Fruit fly (Drosophila melanogaster) whole organism, embryonic: ENCODE measurements around the gene CG5188.

Experiments used
- Abd-B ChIP-seq: fragments of 200-800 bp; sonication (Bioruptor generic); optimal IDR thresholded peaks from 2 replicates; lab custom pipeline; 2018; ENCODE audit warnings: missing biosample characterization, mild to moderate bottlenecking, missing genetic modification characterization, moderate library complexity
- Atf6 ChIP-seq: fragments of 200-800 bp; sonication (Bioruptor generic); IDR thresholded peaks from 2 replicates; pipeline ENCODE4 v1.3.6; 2022; ENCODE audit warnings: missing biosample characterization, missing genetic modification characterization
- B-H1 ChIP-seq: fragments of 200-800 bp; sonication (Bioruptor generic); IDR thresholded peaks from 3 replicates; pipeline ENCODE4 v1.3.6; 2022; ENCODE audit warnings: missing biosample characterization, missing genetic modification characterization
- BtbVII ChIP-seq: fragments of 200-800 bp; sonication (Bioruptor generic); optimal IDR thresholded peaks from 3 replicates; lab custom pipeline; 2017; ENCODE audit warnings: missing biosample characterization, mild to moderate bottlenecking, missing genetic modification characterization
- CG10267 ChIP-seq: fragments of 200-800 bp; sonication (Bioruptor generic); optimal IDR thresholded peaks from 2 replicates; lab custom pipeline; 2018; ENCODE audit warnings: missing biosample characterization, mild to moderate bottlenecking, missing genetic modification characterization, moderate library complexity
- CG10431 ChIP-seq: fragments of 200-800 bp; sonication (Bioruptor generic); optimal IDR thresholded peaks from 3 replicates; lab custom pipeline; 2018; ENCODE audit warnings: missing biosample characterization, mild to moderate bottlenecking, missing genetic modification characterization
- CG1233 ChIP-seq: fragments of 200-800 bp; sonication (Bioruptor generic); optimal IDR thresholded peaks from 4 replicates; lab custom pipeline; 2018; ENCODE audit warnings: missing biosample characterization, mild to moderate bottlenecking, missing genetic modification characterization
- CG15269 ChIP-seq: fragments of 200-800 bp; sonication (Bioruptor generic); optimal IDR thresholded peaks from 2 replicates; lab custom pipeline; 2018; ENCODE audit warnings: missing biosample characterization, mild to moderate bottlenecking, missing genetic modification characterization, moderate library complexity
- CG1603 ChIP-seq: fragments of 200-800 bp; sonication (Bioruptor generic); optimal IDR thresholded peaks from 2 replicates; lab custom pipeline; 2019; ENCODE audit warnings: missing biosample characterization, mild to moderate bottlenecking, missing genetic modification characterization, moderate library complexity
- CG16779 ChIP-seq: fragments of 200-800 bp; sonication (Bioruptor generic); IDR thresholded peaks from 2 replicates; pipeline ENCODE4 v1.3.6; 2022; ENCODE audit warnings: missing biosample characterization, missing genetic modification characterization
- CG16815 ChIP-seq: fragments of 200-800 bp; sonication (Bioruptor generic); optimal IDR thresholded peaks from 3 replicates; lab custom pipeline; 2017; ENCODE audit warnings: missing biosample characterization, mild to moderate bottlenecking, missing genetic modification characterization
- CG17361 ChIP-seq: fragments of 200-800 bp; sonication (Bioruptor generic); IDR thresholded peaks from 3 replicates; pipeline ENCODE4 v1.3.6; 2022; ENCODE audit warnings: missing biosample characterization, missing genetic modification characterization
- CG18262 ChIP-seq: fragments of 200-800 bp; optimal IDR thresholded peaks from 3 replicates; lab custom pipeline; 2019; ENCODE audit warnings: missing biosample characterization, mild to moderate bottlenecking, missing genetic modification characterization, moderate library complexity
- CG1832 ChIP-seq: fragments of 200-800 bp; sonication (Bioruptor generic); optimal IDR thresholded peaks from 2 replicates; lab custom pipeline; 2017; ENCODE audit warnings: missing biosample characterization, mild to moderate bottlenecking, missing genetic modification characterization, inconsistent platforms
- CG2120 ChIP-seq: fragments of 200-800 bp; sonication (Bioruptor generic); optimal IDR thresholded peaks from 3 replicates; lab custom pipeline; 2016; ENCODE audit warnings: missing biosample characterization, missing genetic modification characterization
- CG2202 ChIP-seq: fragments of 200-800 bp; sonication (Bioruptor generic); optimal IDR thresholded peaks from 2 replicates; lab custom pipeline; 2018; ENCODE audit warnings: missing biosample characterization, mild to moderate bottlenecking, missing genetic modification characterization
- CG3065 ChIP-seq: fragments of 200-800 bp; sonication (Bioruptor generic); optimal IDR thresholded peaks from 2 replicates; lab custom pipeline; 2016; ENCODE audit warnings: missing biosample characterization, missing genetic modification characterization
- CG31224 ChIP-seq: fragments of 200-800 bp; sonication (Bioruptor generic); IDR thresholded peaks from 2 replicates; pipeline ENCODE4 v1.3.6; 2022; ENCODE audit warnings: missing biosample characterization, missing genetic modification characterization
- CG32532 ChIP-seq: fragments of 200-800 bp; sonication (Bioruptor generic); IDR thresholded peaks from 2 replicates; pipeline ENCODE4 v1.3.6; 2022; ENCODE audit warnings: missing biosample characterization, missing genetic modification characterization
- CG4328 ChIP-seq: fragments of 200-800 bp; sonication (Bioruptor generic); optimal IDR thresholded peaks from 3 replicates; lab custom pipeline; 2017; ENCODE audit warnings: missing biosample characterization, missing genetic modification reagents, missing genetic modification characterization
- CG4730 ChIP-seq: fragments of 200-800 bp; sonication (Bioruptor generic); IDR thresholded peaks from 2 replicates; pipeline ENCODE4 v1.3.6; 2022; ENCODE audit warnings: missing biosample characterization, missing genetic modification characterization
- CG4820 ChIP-seq: fragments of 200-800 bp; sonication (Bioruptor generic); optimal IDR thresholded peaks from 3 replicates; lab custom pipeline; 2016; ENCODE audit warnings: missing biosample characterization, missing genetic modification characterization
- CG5180 ChIP-seq: fragments of 200-800 bp; sonication (Bioruptor generic); optimal IDR thresholded peaks from 3 replicates; lab custom pipeline; 2017; ENCODE audit warnings: missing biosample characterization, missing genetic modification characterization, mild to moderate bottlenecking, moderate library complexity, missing genetic modification reagents
- CG6813 ChIP-seq: fragments of 200-800 bp; sonication (Bioruptor generic); optimal IDR thresholded peaks from 2 replicates; lab custom pipeline; 2017; ENCODE audit warnings: missing biosample characterization, missing genetic modification characterization, mild to moderate bottlenecking, moderate library complexity, missing genetic modification reagents
- CG9932 ChIP-seq: fragments of 200-800 bp; sonication (Bioruptor generic); IDR thresholded peaks from 2 replicates; pipeline ENCODE4 v1.3.6; 2022; ENCODE audit warnings: missing biosample characterization, missing genetic modification characterization
- CTCF ChIP-seq: fragments of 200-800 bp; sonication (Bioruptor generic); optimal IDR thresholded peaks from 2 replicates; lab custom pipeline; 2017; ENCODE audit warnings: missing biosample characterization, mild to moderate bottlenecking, missing genetic modification characterization, moderate library complexity
- Dek ChIP-seq: fragments of 200-800 bp; sonication (Bioruptor generic); optimal IDR thresholded peaks from 3 replicates; lab custom pipeline; 2019; ENCODE audit warnings: missing biosample characterization, mild to moderate bottlenecking, missing genetic modification characterization, moderate library complexity
- Ets97D ChIP-seq: fragments of 200-800 bp; sonication (Bioruptor generic); optimal IDR thresholded peaks from 3 replicates; lab custom pipeline; 2016; ENCODE audit warnings: missing biosample characterization, missing genetic modification characterization
- Meics ChIP-seq: fragments of 200-800 bp; sonication (Bioruptor generic); optimal IDR thresholded peaks from 2 replicates; lab custom pipeline; 2017; ENCODE audit warnings: missing biosample characterization, mild to moderate bottlenecking, missing genetic modification characterization
- Neu2 ChIP-seq: fragments of 200-800 bp; sonication (Bioruptor generic); optimal IDR thresholded peaks from 3 replicates; lab custom pipeline; 2016; ENCODE audit warnings: missing biosample characterization, missing genetic modification characterization, borderline replicate concordance
- Pdp1 ChIP-seq, 2 experiments: fragments of 200-800 bp; sonication (Bioruptor generic); optimal IDR thresholded peaks; 3 replicates each; lab custom pipeline; 2016; ENCODE audit warnings: missing biosample characterization in 2 of 2, missing genetic modification characterization in 2 of 2, mild to moderate bottlenecking in 1 of 2, moderate library complexity in 1 of 2
- Rfx ChIP-seq: fragments of 200-800 bp; sonication (Bioruptor generic); IDR thresholded peaks from 2 replicates; pipeline ENCODE4 v1.3.6; 2022; ENCODE audit warnings: missing biosample characterization, missing genetic modification characterization
- Sry-β ChIP-seq: fragments of 200-800 bp; sonication (Bioruptor generic); optimal IDR thresholded peaks from 2 replicates; lab custom pipeline; 2018; ENCODE audit warnings: missing biosample characterization, mild to moderate bottlenecking, missing genetic modification characterization, moderate library complexity
- croc ChIP-seq: fragments of 200-800 bp; sonication (Bioruptor generic); conservative IDR thresholded peaks from 3 replicates; pipeline ENCODE4 v1.3.6; 2022; ENCODE audit warnings: missing biosample characterization, missing genetic modification characterization
- dmrt11E ChIP-seq: fragments of 200-800 bp; sonication (Bioruptor generic); optimal IDR thresholded peaks from 3 replicates; lab custom pipeline; 2018; ENCODE audit warnings: missing biosample characterization, mild to moderate bottlenecking, missing genetic modification characterization, moderate library complexity
- ems ChIP-seq: fragments of 200-800 bp; sonication (Bioruptor generic); optimal IDR thresholded peaks from 3 replicates; lab custom pipeline; 2016; ENCODE audit warnings: missing biosample characterization, missing genetic modification characterization
- eyg ChIP-seq: fragments of 200-800 bp; sonication (Bioruptor generic); optimal IDR thresholded peaks from 3 replicates; lab custom pipeline; 2016; ENCODE audit warnings: missing biosample characterization, missing genetic modification characterization
- grau ChIP-seq: fragments of 200-800 bp; optimal IDR thresholded peaks from 3 replicates; lab custom pipeline; 2019; ENCODE audit warnings: missing biosample characterization, mild to moderate bottlenecking, missing genetic modification characterization, moderate library complexity
- grn ChIP-seq: fragments of 200-800 bp; sonication (Bioruptor generic); optimal IDR thresholded peaks from 3 replicates; lab custom pipeline; 2017; ENCODE audit warnings: missing biosample characterization, missing genetic modification characterization
- inv ChIP-seq: fragments of 200-800 bp; sonication (Bioruptor generic); IDR thresholded peaks from 2 replicates; pipeline ENCODE4 v1.3.6; 2022; ENCODE audit warnings: missing biosample characterization, missing genetic modification characterization; ENCODE audit not compliant: partially characterized antibody
- lmd ChIP-seq: fragments of 200-800 bp; sonication (Bioruptor generic); IDR thresholded peaks from 2 replicates; pipeline ENCODE4 v1.3.6; 2022; ENCODE audit warnings: missing biosample characterization, missing genetic modification characterization
- maf-S ChIP-seq: fragments of 200-800 bp; sonication (Bioruptor generic); optimal IDR thresholded peaks from 2 replicates; lab custom pipeline; 2016; ENCODE audit warnings: missing biosample characterization, missing genetic modification characterization
- salm ChIP-seq: fragments of 200-800 bp; sonication (Bioruptor generic); optimal IDR thresholded peaks from 2 replicates; lab custom pipeline; 2018; ENCODE audit warnings: missing biosample characterization, mild to moderate bottlenecking, missing genetic modification characterization
- sens ChIP-seq: fragments of 200-800 bp; sonication (Bioruptor generic); peaks from one replicate; lab custom pipeline; 2016; ENCODE audit warnings: missing biosample characterization, missing genetic modification characterization
- stc ChIP-seq: fragments of 200-800 bp; sonication (Bioruptor generic); IDR thresholded peaks from 2 replicates; pipeline ENCODE4 v1.3.6; 2022; ENCODE audit warnings: missing biosample characterization, missing genetic modification characterization
- toy ChIP-seq: fragments of 200-800 bp; sonication (Bioruptor generic); IDR thresholded peaks from 2 replicates; pipeline ENCODE4 v1.3.6; 2022; ENCODE audit warnings: missing biosample characterization, missing genetic modification characterization
- trem ChIP-seq: fragments of 200-800 bp; optimal IDR thresholded peaks from 3 replicates; lab custom pipeline; 2019; ENCODE audit warnings: missing biosample characterization, mild to moderate bottlenecking, missing genetic modification characterization, moderate library complexity
- usp ChIP-seq: fragments of >200 bp; optimal IDR thresholded peaks from 2 replicates; lab custom pipeline; 2017; ENCODE audit warnings: missing biosample characterization, missing genetic modification characterization
- zf30C ChIP-seq: fragments of 200-800 bp; sonication (Bioruptor generic); optimal IDR thresholded peaks from 3 replicates; lab custom pipeline; 2018; ENCODE audit warnings: missing biosample characterization, mild to moderate bottlenecking, missing genetic modification characterization
- zfh1 ChIP-seq: fragments of 200-800 bp; sonication (Bioruptor generic); IDR thresholded peaks from 3 replicates; pipeline ENCODE4 v1.3.6; 2022; ENCODE audit warnings: missing biosample characterization, missing genetic modification characterization

The CG5188 gene

DNA sequence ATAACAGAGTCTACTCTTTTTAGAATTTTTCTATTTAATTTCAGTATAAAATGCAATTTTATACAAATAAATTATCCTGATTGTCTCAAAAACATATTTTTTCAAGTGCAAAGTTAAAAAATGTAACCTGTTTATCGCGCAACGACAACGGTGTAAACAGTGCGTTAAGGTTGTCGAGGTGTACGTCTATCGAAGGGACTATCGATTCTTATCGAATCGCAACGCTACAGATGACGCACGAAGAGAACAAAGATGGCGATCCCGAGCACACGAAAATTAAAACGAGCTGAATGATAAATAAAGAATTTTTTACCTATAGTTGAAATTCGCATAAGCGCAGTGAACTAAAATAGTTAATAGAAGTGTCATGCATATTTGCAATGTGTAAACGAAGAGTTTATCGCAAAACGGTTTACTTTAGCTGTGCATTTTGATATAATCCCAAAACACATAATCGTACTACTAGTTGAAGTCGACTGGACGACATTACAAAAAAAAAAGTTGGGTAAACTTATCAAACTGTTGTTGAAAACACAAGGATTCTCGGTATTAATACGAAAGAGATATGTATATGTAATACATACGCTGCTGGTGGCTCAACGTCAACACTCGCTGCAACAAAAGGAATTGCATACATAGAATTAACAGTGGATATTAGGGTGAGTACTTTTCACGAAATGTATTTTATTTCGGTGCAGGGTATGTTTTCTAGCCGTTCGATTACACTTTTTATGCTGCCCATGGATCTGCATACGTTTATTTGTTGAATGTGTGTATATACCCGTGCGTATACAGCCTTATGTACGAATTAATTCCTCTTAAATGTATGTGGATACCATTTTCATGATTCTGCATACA lies 40.5 kb upstream of the CG5188 start, which contains the start of gene da (continued):
- TF ChIP-seq CG10431: peak; percentile 4
- TF ChIP-seq croc (GFP tag; lab: Robert Waterston, UW): no peak
- peak; percentile 69 for TF ChIP-seq grau (tag; lab: Kevin White, UChicago)
- TF ChIP-seq inv (GFP tag; lab: Robert Waterston, UW): peak; percentile 33; the same call in 1 of the 2 replicates
- no peak for TF ChIP-seq usp
- TF ChIP-seq stc (GFP tag; lab: Robert Waterston, UW): peak; percentile 70
- TF ChIP-seq Pdp1 (GFP tag; optimal IDR thresholded peaks at IDR 0.05; lab: Kevin White, UChicago): peak; percentile 33 to 69
- no peak for TF ChIP-seq CG2202 (tag; lab: Kevin White, UChicago)
- peak; percentile 52 for TF ChIP-seq CG6813 (GFP tag; lab: Kevin White, UChicago)
- peak; percentile 46 for TF ChIP-seq ems (GFP tag; lab: Kevin White, UChicago)
- TF ChIP-seq CG10267 (tag; lab: Kevin White, UChicago): peak; percentile 64
- TF ChIP-seq zfh1 (GFP tag; lab: Robert Waterston, UW): peak; percentile 40; the same call in 1 of the 3 replicates
- TF ChIP-seq CG5180 (GFP tag; lab: Kevin White, UChicago): no peak
- peak; percentile 66 for TF ChIP-seq CG32532 (GFP tag; lab: Robert Waterston, UW)
- no peak for TF ChIP-seq CG4328 (GFP tag; lab: Kevin White, UChicago)
- TF ChIP-seq CG1233 (GFP tag; lab: Kevin White, UChicago): no peak
- peak; percentile 61 for TF ChIP-seq Meics (GFP tag; lab: Kevin White, UChicago)
- peak; percentile 65 for TF ChIP-seq Dek (tag; lab: Kevin White, UChicago)
- peak; percentile 75 for TF ChIP-seq Rfx
- TF ChIP-seq CG2120: peak; percentile 79
- peak; percentile 34 for TF ChIP-seq grn (GFP tag; lab: Kevin White, UChicago)
- peak; percentile 15; the same call in 1 of the 3 replicates for TF ChIP-seq B-H1 (GFP tag; lab: Robert Waterston, UW)
- no peak for TF ChIP-seq toy (GFP tag; lab: Robert Waterston, UW)
- no peak for TF ChIP-seq Sry-β (GFP tag; lab: Kevin White, UChicago)
- TF ChIP-seq CG1603: peak; percentile 97
- peak; percentile 19 for TF ChIP-seq CG16815 (GFP tag; lab: Kevin White, UChicago)
- TF ChIP-seq salm (tag; lab: Kevin White, UChicago): peak; percentile 29
- TF ChIP-seq Abd-B (GFP tag; lab: Kevin White, UChicago): no peak
- peak; percentile 94 for TF ChIP-seq sens (GFP tag; lab: Kevin White, UChicago)
- peak; percentile 59 for TF ChIP-seq trem (tag; lab: Kevin White, UChicago)
- peak; percentile 58 for TF ChIP-seq CG18262 (tag; lab: Kevin White, UChicago)
- peak; percentile 40; the same call in 1 of the 2 replicates for TF ChIP-seq CG31224 (GFP tag; lab: Robert Waterston, UW)
- no peak for TF ChIP-seq CG3065 (GFP tag; lab: Kevin White, UChicago)
- TF ChIP-seq CG16779 (GFP tag; lab: Robert Waterston, UW): no peak
- no peak for TF ChIP-seq CG4730
- TF ChIP-seq CG1832 (GFP tag; lab: Kevin White, UChicago): no peak
- peak; percentile 42 for TF ChIP-seq maf-S (GFP tag; lab: Kevin White, UChicago)
- TF ChIP-seq CG15269: peak; percentile 69
- TF ChIP-seq CTCF (GFP tag; lab: Kevin White, UChicago): no peak
- TF ChIP-seq CG4820 (GFP tag; lab: Kevin White, UChicago): peak; percentile 35
- TF ChIP-seq CG17361 (GFP tag; lab: Robert Waterston, UW): peak; percentile 58; the same call in 1 of the 3 replicates
- peak; percentile 63 for TF ChIP-seq Atf6
- TF ChIP-seq lmd (GFP tag; lab: Robert Waterston, UW): no peak
- no peak for TF ChIP-seq eyg
- peak; percentile 65 for TF ChIP-seq dmrt11E
- TF ChIP-seq CG9932 (GFP tag; lab: Robert Waterston, UW): peak; percentile 75; the same call in 1 of the 2 replicates
- no peak for TF ChIP-seq zf30C (GFP tag; lab: Kevin White, UChicago)
- TF ChIP-seq BtbVII (GFP tag; lab: Kevin White, UChicago): peak; percentile 19
- TF ChIP-seq Neu2 (GFP tag; lab: Kevin White, UChicago): no peak
- TF ChIP-seq Ets97D (GFP tag; lab: Kevin White, UChicago): peak; percentile 95
